Worm (Caenorhabditis elegans) whole organism, L2 larva: ENCODE measurements around the gene C56C10.6.

Experiments used
- F13H6.1 ChIP-seq: sonication (generic microtip); optimal IDR thresholded peaks from 2 replicates; lab custom pipeline; 2016; ENCODE audit warnings: missing genetic modification characterization, missing compliant biosample characterization
- ZK546.5 ChIP-seq: sonication (generic microtip); optimal IDR thresholded peaks from 2 replicates; lab custom pipeline; 2017; ENCODE audit warnings: missing biosample characterization, missing genetic modification characterization
- alr-1 ChIP-seq: fragments of 150-350 bp; optimal IDR thresholded peaks from 2 replicates; lab custom pipeline; 2014; ENCODE audit warnings: missing biosample characterization, missing genetic modification characterization
- ceh-82 ChIP-seq: fragments of 150-350 bp; optimal IDR thresholded peaks from 2 replicates; lab custom pipeline; 2014; ENCODE audit warnings: missing biosample characterization, missing genetic modification characterization
- nhr-11 ChIP-seq: fragments of 150-350 bp; optimal IDR thresholded peaks from 2 replicates; lab custom pipeline; 2014; ENCODE audit warnings: missing biosample characterization, missing genetic modification characterization
- nhr-237 ChIP-seq: fragments of 150-350 bp; optimal IDR thresholded peaks from 2 replicates; lab custom pipeline; 2014; ENCODE audit warnings: missing biosample characterization, missing genetic modification characterization
- nhr-77 ChIP-seq: fragments of 150-350 bp; optimal IDR thresholded peaks from 2 replicates; lab custom pipeline; 2014; ENCODE audit warnings: missing biosample characterization, missing genetic modification characterization
- unc-55 ChIP-seq: fragments of 150-350 bp; sonication (generic microtip); optimal IDR thresholded peaks from 3 replicates; lab custom pipeline; 2014; ENCODE audit warnings: missing biosample characterization, missing genetic modification reagents, missing genetic modification characterization
- unc-62 ChIP-seq: fragments of 150-350 bp; optimal IDR thresholded peaks from 2 replicates; lab custom pipeline; 2014; ENCODE audit warnings: missing biosample characterization, missing genetic modification reagents, missing genetic modification characterization
- ztf-11 ChIP-seq: sonication (generic microtip); optimal IDR thresholded peaks from 2 replicates; lab custom pipeline; 2017; ENCODE audit warnings: missing biosample characterization, missing genetic modification characterization

ce11 chrII:6608626-6609025 is 27.5 kb upstream of the C56C10.6 start:
- TF ChIP-seq alr-1 (tag; lab: Kevin White, UChicago) (no peak), nhr-77 (tag; lab: Kevin White, UChicago) (no peak), nhr-11 (tag; lab: Kevin White, UChicago) (no peak), nhr-237 (tag; lab: Kevin White, UChicago) (no peak), ceh-82 (tag; lab: Kevin White, UChicago) (no peak), unc-55 (no peak), ZK546.5 (tag; lab: Kevin White, UChicago) (no peak), F13H6.1 (no peak), ztf-11 (tag; lab: Kevin White, UChicago) (no peak), unc-62 (GFP tag; lab: Kevin White, UChicago) (no peak)
